Worm (Caenorhabditis elegans): ENCODE data around the gene F19F10.14.

The F19F10.14 gene

ce11 chrV:7524447-7524846 lies 46.4 kb downstream of the F19F10.14 start, which contains the start of gene C54F6.20:
Gene C54F6.20 (plus strand): TSS chrV:7524747.
- TF ChIP-seq lin-13 (GFP tag; optimal IDR thresholded peaks at IDR 0.05) (no peak), ceh-16 (tag; optimal IDR thresholded peaks at IDR 0.05) (no peak), sma-9 (GFP tag; optimal IDR thresholded peaks at IDR 0.05) (no peak), sma-9 (tag; optimal IDR thresholded peaks at IDR 0.05) (no peak), nhr-11 (tag; optimal IDR thresholded peaks at IDR 0.05) (no peak), sem-4 (tag; optimal IDR thresholded peaks at IDR 0.05) (no peak), C34F6.9 (tag; optimal IDR thresholded peaks at IDR 0.05) (no peak), sma-3 (GFP tag; optimal IDR thresholded peaks at IDR 0.05) (no peak), egl-27 (tag; optimal IDR thresholded peaks at IDR 0.05) (no peak), gmeb-1 (tag; optimal IDR thresholded peaks at IDR 0.05) (no peak), lin-11 (tag; optimal IDR thresholded peaks at IDR 0.05) (no peak), nhr-237 (tag; optimal IDR thresholded peaks at IDR 0.05) (no peak), mbf-1 (tag; optimal IDR thresholded peaks at IDR 0.05) (no peak), nhr-10 (tag; optimal IDR thresholded peaks at IDR 0.05) (no peak), aly-2 (tag; optimal IDR thresholded peaks at IDR 0.05) (no peak), peb-1 (tag; optimal IDR thresholded peaks at IDR 0.05) (no peak)

- TF ChIP-seq crh-2 (tag; optimal IDR thresholded peaks at IDR 0.05) (no peak), zag-1 (tag; optimal IDR thresholded peaks at IDR 0.05) (no peak)
Measured at ce11 chrV:7523392-7523791, 47.5 kb downstream of the F19F10.14 start, which contains the start of gene C54F6.6. Gene C54F6.6 (plus strand): TSS chrV:7523692.

- no peak for TF ChIP-seq elt-1 (tag; optimal IDR thresholded peaks at IDR 0.05)
- TF ChIP-seq nhr-25 (tag; optimal IDR thresholded peaks at IDR 0.05): no peak
- TF ChIP-seq sem-4 (tag; optimal IDR thresholded peaks at IDR 0.05): no peak
- no peak for TF ChIP-seq lin-11 (tag; optimal IDR thresholded peaks at IDR 0.05)
- TF ChIP-seq mab-5 (tag; optimal IDR thresholded peaks at IDR 0.05): no peak
- TF ChIP-seq nhr-77 (tag; optimal IDR thresholded peaks at IDR 0.05): no peak
- no peak for TF ChIP-seq mbf-1 (tag; optimal IDR thresholded peaks at IDR 0.05)
- TF ChIP-seq nhr-12 (tag; optimal IDR thresholded peaks at IDR 0.05): no peak
- no peak for TF ChIP-seq nhr-6 (tag; optimal IDR thresholded peaks at IDR 0.05)
- TF ChIP-seq dmd-4 (tag; optimal IDR thresholded peaks at IDR 0.05): no peak
- TF ChIP-seq elt-3 (tag; optimal IDR thresholded peaks at IDR 0.05): no peak
- TF ChIP-seq mdl-1 (tag; optimal IDR thresholded peaks at IDR 0.05): no peak
Measured at ce11 chrV:7522279-7522678, 48.6 kb downstream of the F19F10.14 start, which contains the start of gene C54F6.15. Gene C54F6.15 (minus strand): TSS chrV:7522379.

- TF ChIP-seq fos-1 (tag; optimal IDR thresholded peaks at IDR 0.05): peak; percentile 7
- TF ChIP-seq sma-9 (GFP tag; optimal IDR thresholded peaks at IDR 0.05): peak; percentile 16
- no peak for TF ChIP-seq sma-9 (tag; optimal IDR thresholded peaks at IDR 0.05)
- no peak for TF ChIP-seq C34F6.9 (tag; optimal IDR thresholded peaks at IDR 0.05)
- no peak for TF ChIP-seq mab-5 (tag; optimal IDR thresholded peaks at IDR 0.05)
- peak; percentile 15 for TF ChIP-seq gmeb-1 (tag; optimal IDR thresholded peaks at IDR 0.05)
Measured at ce11 chrV:7521304-7521703, 49.6 kb downstream of the F19F10.14 start.
